Fruit fly (Drosophila melanogaster) whole organism, embryonic: ENCODE data around the gene Pis.

Experiments
- BEAF-32 ChIP-seq: fragments of 200-800 bp; sonication (Bioruptor generic); optimal IDR thresholded peaks from 3 replicates; lab custom pipeline; 2017; ENCODE audit warnings: missing biosample characterization, missing genetic modification characterization, mild to moderate bottlenecking, moderate library complexity, missing genetic modification reagents
- CG10209 ChIP-seq: fragments of 200-800 bp; sonication (Bioruptor generic); optimal IDR thresholded peaks from 3 replicates; lab custom pipeline; 2017; ENCODE audit warnings: missing biosample characterization, mild to moderate bottlenecking, missing genetic modification characterization, missing genetic modification reagents
- CG10462 ChIP-seq: fragments of 200-800 bp; sonication (Bioruptor generic); optimal IDR thresholded peaks from 2 replicates; lab custom pipeline; 2016; ENCODE audit warnings: missing biosample characterization, missing genetic modification characterization
- CG10543 ChIP-seq: fragments of 200-800 bp; sonication (Bioruptor generic); optimal IDR thresholded peaks from 3 replicates; lab custom pipeline; 2017; ENCODE audit warnings: missing biosample characterization, mild to moderate bottlenecking, missing genetic modification characterization, moderate library complexity
- CG11093 ChIP-seq: fragments of 200-800 bp; sonication (Bioruptor generic); IDR thresholded peaks from 3 replicates; pipeline ENCODE4 v1.3.6; 2022; ENCODE audit warnings: missing biosample characterization, missing genetic modification characterization
- CG11398 ChIP-seq: fragments of 200-800 bp; sonication (Bioruptor generic); optimal IDR thresholded peaks from 2 replicates; lab custom pipeline; 2016; ENCODE audit warnings: missing biosample characterization, missing genetic modification characterization
- CG13287 ChIP-seq: fragments of 200-800 bp; sonication (Bioruptor generic); IDR thresholded peaks from 2 replicates; pipeline ENCODE4 v1.3.6; 2022; ENCODE audit warnings: missing biosample characterization, missing genetic modification characterization; ENCODE audit not compliant: partially characterized antibody
- CG14667 ChIP-seq: fragments of 200-800 bp; sonication (Bioruptor generic); IDR thresholded peaks from 2 replicates; pipeline ENCODE4 v1.3.6; 2022; ENCODE audit warnings: missing biosample characterization, missing genetic modification characterization
- CG15601 ChIP-seq: fragments of 200-800 bp; sonication (Bioruptor generic); optimal IDR thresholded peaks from 3 replicates; lab custom pipeline; 2019; ENCODE audit warnings: missing biosample characterization, mild to moderate bottlenecking, missing genetic modification characterization, moderate library complexity
- CG16813 ChIP-seq: fragments of 200-800 bp; sonication (Bioruptor generic); IDR thresholded peaks from 3 replicates; pipeline ENCODE4 v1.3.6; 2022; ENCODE audit warnings: missing biosample characterization, missing genetic modification characterization; ENCODE audit not compliant: partially characterized antibody
- CG16815 ChIP-seq: fragments of 200-800 bp; sonication (Bioruptor generic); optimal IDR thresholded peaks from 3 replicates; lab custom pipeline; 2017; ENCODE audit warnings: missing biosample characterization, mild to moderate bottlenecking, missing genetic modification characterization
- CG17912 ChIP-seq: fragments of 200-800 bp; sonication (Bioruptor generic); optimal IDR thresholded peaks from 2 replicates; lab custom pipeline; 2018; ENCODE audit warnings: missing biosample characterization, mild to moderate bottlenecking, missing genetic modification characterization
- CG2129 ChIP-seq: fragments of 200-800 bp; sonication (Bioruptor generic); IDR thresholded peaks from 2 replicates; pipeline ENCODE4 v1.3.6; 2022; ENCODE audit warnings: missing biosample characterization, missing genetic modification characterization; ENCODE audit not compliant: partially characterized antibody
- CG32772 ChIP-seq: fragments of 200-800 bp; sonication (Bioruptor generic); IDR thresholded peaks from 2 replicates; pipeline ENCODE4 v1.3.6; 2022; ENCODE audit warnings: missing biosample characterization, missing genetic modification characterization
- CG33557 ChIP-seq: fragments of 200-800 bp; sonication (Bioruptor generic); optimal IDR thresholded peaks from 2 replicates; lab custom pipeline; 2019; ENCODE audit warnings: missing biosample characterization, mild to moderate bottlenecking, missing genetic modification characterization, moderate library complexity
- CG34224 ChIP-seq: fragments of 200-800 bp; sonication (Bioruptor generic); IDR thresholded peaks from 3 replicates; pipeline ENCODE4 v1.3.6; 2022; ENCODE audit warnings: missing biosample characterization, missing genetic modification characterization; ENCODE audit not compliant: partially characterized antibody
- CG4328 ChIP-seq: fragments of 200-800 bp; sonication (Bioruptor generic); optimal IDR thresholded peaks from 3 replicates; lab custom pipeline; 2017; ENCODE audit warnings: missing biosample characterization, missing genetic modification reagents, missing genetic modification characterization
- CG6791 ChIP-seq: fragments of 200-800 bp; sonication (Bioruptor generic); IDR thresholded peaks from 3 replicates; pipeline ENCODE4 v1.3.6; 2022; ENCODE audit warnings: missing biosample characterization, missing genetic modification characterization; ENCODE audit not compliant: partially characterized antibody
- CG8089 ChIP-seq: fragments of 200-800 bp; sonication (Bioruptor generic); optimal IDR thresholded peaks from 3 replicates; lab custom pipeline; 2016; ENCODE audit warnings: missing biosample characterization, missing genetic modification characterization
- CG8359 ChIP-seq: fragments of 200-800 bp; sonication (Bioruptor generic); optimal IDR thresholded peaks from 2 replicates; lab custom pipeline; 2017; ENCODE audit warnings: missing biosample characterization, mild to moderate bottlenecking, missing genetic modification characterization, borderline replicate concordance
- CG9932 ChIP-seq: fragments of 200-800 bp; sonication (Bioruptor generic); IDR thresholded peaks from 2 replicates; pipeline ENCODE4 v1.3.6; 2022; ENCODE audit warnings: missing biosample characterization, missing genetic modification characterization
- CTCF ChIP-seq: fragments of 200-800 bp; sonication (Bioruptor generic); optimal IDR thresholded peaks from 2 replicates; lab custom pipeline; 2017; ENCODE audit warnings: missing biosample characterization, mild to moderate bottlenecking, missing genetic modification characterization, moderate library complexity
- D ChIP-seq, 2 experiments: fragments of 200-800 bp in 1 of 2; fragments of >200 bp in 1 of 2; sonication (Bioruptor generic) in 1 of 2; optimal IDR thresholded peaks; 2 replicates in 1 of 2; 3 replicates in 1 of 2; lab custom pipeline; 2017; ENCODE audit warnings: mild to moderate bottlenecking in 1 of 2, missing biosample characterization in 1 of 2, missing genetic modification characterization in 1 of 2, missing genetic modification reagents in 1 of 2
- Dll ChIP-seq: fragments of 200-800 bp; sonication (Bioruptor generic); IDR thresholded peaks from 4 replicates; pipeline ENCODE4 v1.3.6; 2022; ENCODE audit warnings: missing biosample characterization, missing genetic modification characterization; ENCODE audit not compliant: partially characterized antibody
- Dref ChIP-seq: fragments of 200-800 bp; sonication (Bioruptor generic); IDR thresholded peaks from 2 replicates; pipeline ENCODE4 v1.3.6; 2022; ENCODE audit warnings: missing biosample characterization, missing genetic modification characterization
- GATAe ChIP-seq: fragments of 200-800 bp; sonication (Bioruptor generic); conservative IDR thresholded peaks from 2 replicates; pipeline ENCODE4 v1.3.6; 2022; ENCODE audit warnings: missing biosample characterization, missing genetic modification characterization
- HLH3B ChIP-seq: fragments of 200-800 bp; sonication (Bioruptor generic); IDR thresholded peaks from 2 replicates; pipeline ENCODE4 v1.3.6; 2022; ENCODE audit warnings: missing biosample characterization, missing genetic modification characterization
- Hand ChIP-seq: fragments of 200-800 bp; sonication (Bioruptor generic); optimal IDR thresholded peaks from 2 replicates; lab custom pipeline; 2017; ENCODE audit warnings: mild to moderate bottlenecking, missing biosample characterization, missing genetic modification reagents, missing genetic modification characterization
- MBD-R2 ChIP-seq: fragments of 200-800 bp; sonication (Bioruptor generic); IDR thresholded peaks from 2 replicates; pipeline ENCODE4 v1.3.6; 2022; ENCODE audit warnings: missing biosample characterization, missing genetic modification characterization
- Myb ChIP-seq: fragments of 200-800 bp; sonication (Bioruptor generic); optimal IDR thresholded peaks from 2 replicates; lab custom pipeline; 2016; ENCODE audit warnings: missing biosample characterization, missing genetic modification characterization
- NC2α ChIP-seq: fragments of 200-800 bp; sonication (Bioruptor generic); optimal IDR thresholded peaks from 2 replicates; lab custom pipeline; 2016; ENCODE audit warnings: missing biosample characterization, missing genetic modification characterization
- YL-1 ChIP-seq: fragments of 200-800 bp; sonication (Bioruptor generic); optimal IDR thresholded peaks from 3 replicates; lab custom pipeline; 2017; ENCODE audit warnings: missing biosample characterization, mild to moderate bottlenecking, missing genetic modification characterization
- cas ChIP-seq: fragments of 200-800 bp; sonication (Bioruptor generic); IDR thresholded peaks from 2 replicates; pipeline ENCODE4 v1.3.6; 2022; ENCODE audit warnings: missing biosample characterization, missing genetic modification characterization
- chinmo ChIP-seq: fragments of 200-800 bp; sonication (Bioruptor generic); IDR thresholded peaks from 4 replicates; pipeline ENCODE4 v1.3.6; 2022; ENCODE audit warnings: missing biosample characterization, missing genetic modification characterization; ENCODE audit not compliant: partially characterized antibody
- crp ChIP-seq, 2 experiments: fragments of 200-800 bp; sonication (Bioruptor generic); optimal IDR thresholded peaks; 2 replicates in 1 of 2; 3 replicates in 1 of 2; lab custom pipeline; 2017; ENCODE audit warnings: missing biosample characterization in 2 of 2, missing genetic modification characterization in 2 of 2, mild to moderate bottlenecking in 1 of 2, moderate library complexity in 1 of 2
- dmrt11E ChIP-seq: fragments of 200-800 bp; sonication (Bioruptor generic); optimal IDR thresholded peaks from 3 replicates; lab custom pipeline; 2018; ENCODE audit warnings: missing biosample characterization, mild to moderate bottlenecking, missing genetic modification characterization, moderate library complexity
- gfzf ChIP-seq: fragments of 200-800 bp; sonication (Bioruptor generic); optimal IDR thresholded peaks from 2 replicates; lab custom pipeline; 2016; ENCODE audit warnings: missing biosample characterization, mild to moderate bottlenecking, missing genetic modification characterization, moderate library complexity
- hbn ChIP-seq: fragments of 200-800 bp; sonication (Bioruptor generic); IDR thresholded peaks from 2 replicates; pipeline ENCODE4 v1.3.6; 2022; ENCODE audit warnings: missing biosample characterization, missing genetic modification characterization; ENCODE audit not compliant: partially characterized antibody
- knrl ChIP-seq: fragments of 200-800 bp; sonication (Bioruptor generic); IDR thresholded peaks from 3 replicates; pipeline ENCODE4 v1.3.6; 2022; ENCODE audit warnings: missing biosample characterization, missing genetic modification characterization; ENCODE audit not compliant: partially characterized antibody
- lola ChIP-seq, 3 experiments: fragments of >200 bp in 2 of 3; fragments of 200-800 bp in 1 of 3; sonication (Bioruptor generic) in 1 of 3; optimal IDR thresholded peaks; 2 replicates each; lab custom pipeline; 2017 to 2019; ENCODE audit warnings: missing biosample characterization in 3 of 3, missing genetic modification characterization in 3 of 3, mild to moderate bottlenecking in 1 of 3, moderate library complexity in 1 of 3
- nerfin-2 ChIP-seq: fragments of 200-800 bp; sonication (Bioruptor generic); IDR thresholded peaks from 2 replicates; pipeline ENCODE4 v1.3.6; 2022; ENCODE audit warnings: missing biosample characterization, missing genetic modification characterization; ENCODE audit not compliant: partially characterized antibody
- oc ChIP-seq: fragments of 200-800 bp; sonication (Bioruptor generic); optimal IDR thresholded peaks from 2 replicates; lab custom pipeline; 2018; ENCODE audit warnings: missing biosample characterization, mild to moderate bottlenecking, missing genetic modification characterization, moderate library complexity
- onecut ChIP-seq: fragments of 200-800 bp; sonication (Bioruptor generic); IDR thresholded peaks from 2 replicates; pipeline ENCODE4 v1.3.6; 2022; ENCODE audit warnings: missing biosample characterization, missing genetic modification characterization
- sd ChIP-seq: fragments of 200-800 bp; sonication (Bioruptor generic); optimal IDR thresholded peaks from 3 replicates; lab custom pipeline; 2018; ENCODE audit warnings: missing biosample characterization, mild to moderate bottlenecking, missing genetic modification characterization, moderate library complexity
- sima ChIP-seq: fragments of 200-800 bp; sonication (Bioruptor generic); optimal IDR thresholded peaks from 2 replicates; lab custom pipeline; 2016; ENCODE audit warnings: missing biosample characterization, missing genetic modification characterization
- sug ChIP-seq: fragments of 200-800 bp; optimal IDR thresholded peaks from 2 replicates; lab custom pipeline; 2019; ENCODE audit warnings: missing biosample characterization, mild to moderate bottlenecking, missing genetic modification characterization, moderate library complexity
- tna ChIP-seq: fragments of 200-800 bp; sonication (Bioruptor generic); IDR thresholded peaks from 2 replicates; pipeline ENCODE4 v1.3.6; 2022; ENCODE audit warnings: missing biosample characterization, missing genetic modification characterization; ENCODE audit not compliant: partially characterized antibody
- unc-4 ChIP-seq: fragments of 200-800 bp; sonication (Bioruptor generic); IDR thresholded peaks from 2 replicates; pipeline ENCODE4 v1.3.6; 2022; ENCODE audit warnings: missing biosample characterization, missing genetic modification characterization; ENCODE audit not compliant: partially characterized antibody

The Pis gene

dm6 chrX:15731968-15732367 lies 28.4 kb upstream of the Pis start, which contains the start of gene CG8191 (continued):
- TF ChIP-seq D (optimal IDR thresholded peaks at IDR 0.05; lab: Kevin White, UChicago) (no peak), D (GFP tag; optimal IDR thresholded peaks at IDR 0.05; lab: Kevin White, UChicago) (no peak), CTCF (GFP tag; lab: Kevin White, UChicago) (no peak), CG11398 (no peak), NC2α (GFP tag; lab: Kevin White, UChicago) (no peak), CG6791 (GFP tag; lab: Robert Waterston, UW) (peak; percentile 86), CG10543 (GFP tag; lab: Kevin White, UChicago) (no peak), Dll (GFP tag; lab: Robert Waterston, UW) (peak; percentile 74; the same call in 3 of the 4 replicates), GATAe (no peak), BEAF-32 (peak; percentile 68), HLH3B (no peak), CG11093 (no peak), CG33557 (GFP tag; lab: Kevin White, UChicago) (no peak), CG15601 (no peak), CG17912 (GFP tag; lab: Kevin White, UChicago) (no peak), sima (GFP tag; lab: Kevin White, UChicago) (no peak), onecut (GFP tag; lab: Robert Waterston, UW) (no peak), CG16813 (GFP tag; lab: Robert Waterston, UW) (peak; percentile 68), CG16815 (GFP tag; lab: Kevin White, UChicago) (no peak), YL-1 (GFP tag; lab: Kevin White, UChicago) (peak; percentile 23), CG2129 (GFP tag; lab: Robert Waterston, UW) (peak; percentile 45; the same call in 1 of the 2 replicates), Hand (GFP tag; lab: Kevin White, UChicago) (no peak), dmrt11E (tag; lab: Kevin White, UChicago) (no peak), CG8089 (GFP tag; lab: Kevin White, UChicago) (no peak), CG9932 (GFP tag; lab: Robert Waterston, UW) (no peak), CG32772 (no peak), tna (GFP tag; lab: Robert Waterston, UW) (peak; percentile 84), Dref (GFP tag; lab: Robert Waterston, UW) (peak; percentile 82), MBD-R2 (peak; percentile 70), CG34224 (peak; percentile 80), cas (GFP tag; lab: Robert Waterston, UW) (no peak), CG10209 (no peak), gfzf (GFP tag; lab: Kevin White, UChicago) (no peak), CG4328 (GFP tag; lab: Kevin White, UChicago) (no peak), CG10462 (GFP tag; lab: Kevin White, UChicago) (no peak), Myb (GFP tag; lab: Kevin White, UChicago) (peak; percentile 34), nerfin-2 (GFP tag; lab: Robert Waterston, UW) (peak; percentile 73), CG13287 (GFP tag; lab: Robert Waterston, UW) (peak; percentile 77), knrl (GFP tag; lab: Robert Waterston, UW) (peak; percentile 44; the same call in 2 of the 3 replicates), lola (GFP tag; optimal IDR thresholded peaks at IDR 0.05; lab: Kevin White, UChicago) (no peak), oc (no peak), hbn (GFP tag; lab: Robert Waterston, UW) (peak; percentile 69), sd (tag; lab: Kevin White, UChicago) (no peak), CG14667 (GFP tag; lab: Robert Waterston, UW) (no peak), CG8359 (GFP tag; lab: Kevin White, UChicago) (no peak), unc-4 (GFP tag; lab: Robert Waterston, UW) (peak; percentile 71), crp (GFP tag; optimal IDR thresholded peaks at IDR 0.05; lab: Kevin White, UChicago) (peak in 1 of 2 experiments; percentile 82), sug (tag; lab: Kevin White, UChicago) (no peak), chinmo (GFP tag; lab: Robert Waterston, UW) (peak; percentile 90; the same call in 3 of the 4 replicates)
